Fruit fly (Drosophila melanogaster): ENCODE results near the gene Remo.

DNA sequence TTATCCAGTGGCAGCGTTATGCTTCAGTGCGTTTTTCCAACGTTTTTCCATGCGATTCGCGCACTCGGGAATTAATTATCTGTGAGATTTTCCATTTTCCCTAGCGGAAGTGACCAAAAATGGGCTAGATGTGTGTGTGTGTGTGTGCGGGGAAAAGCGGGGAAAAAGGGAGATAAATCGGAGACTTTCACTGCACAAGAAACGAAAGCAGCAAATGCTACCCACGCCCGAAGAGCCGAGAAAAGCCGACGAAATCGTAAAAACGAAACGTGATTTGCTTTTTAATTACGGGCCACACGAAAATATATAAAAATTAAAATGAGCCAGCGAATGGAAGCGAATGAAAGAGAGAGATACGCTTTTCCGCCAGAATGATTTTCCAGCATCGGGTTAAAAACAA is 40.1 kb upstream of the Remo start:
- TF ChIP-seq EcR (GFP tag; optimal IDR thresholded peaks at IDR 0.05) (no peak), psq (optimal IDR thresholded peaks at IDR 0.05) (no peak), pan (optimal IDR thresholded peaks at IDR 0.05) (no peak), usp (GFP tag; optimal IDR thresholded peaks at IDR 0.05) (no peak), CG8478 (optimal IDR thresholded peaks at IDR 0.05) (no peak), Dll (optimal IDR thresholded peaks at IDR 0.05) (no peak)

Data from whole organism.